Worm (Caenorhabditis elegans) whole organism, L1 larva: Measurements from ENCODE around the gene F56D6.11.

Experiments used
- C34B4.2 ChIP-seq: sonication (generic microtip); optimal IDR thresholded peaks from 2 replicates; lab custom pipeline; 2017; ENCODE audit warnings: mild to moderate bottlenecking, missing genetic modification characterization, missing compliant biosample characterization
- Y116A8C.19 ChIP-seq: sonication (generic microtip); optimal IDR thresholded peaks from 2 replicates; lab custom pipeline; 2016; ENCODE audit warnings: missing compliant biosample characterization, missing genetic modification characterization, borderline replicate concordance
- aha-1 ChIP-seq: fragments of 150-350 bp; optimal IDR thresholded peaks from 2 replicates; lab custom pipeline; 2014; ENCODE audit warnings: missing biosample characterization, missing genetic modification characterization
- alr-1 ChIP-seq: fragments of 200-800 bp; sonication (Bioruptor generic); optimal IDR thresholded peaks from 2 replicates; lab custom pipeline; 2018; ENCODE audit warnings: borderline replicate concordance, mild to moderate bottlenecking, missing genetic modification characterization, missing compliant biosample characterization
- aly-2 ChIP-seq: fragments of 150-350 bp; optimal IDR thresholded peaks from 2 replicates; lab custom pipeline; 2014; ENCODE audit warnings: missing biosample characterization, missing genetic modification characterization
- ama-1 ChIP-seq: fragments of 150-350 bp; optimal IDR thresholded peaks from 2 replicates; lab custom pipeline; 2014
- blmp-1 ChIP-seq: fragments of 150-350 bp; optimal IDR thresholded peaks from 2 replicates; lab custom pipeline; 2014; ENCODE audit warnings: missing biosample characterization, missing genetic modification characterization
- ceh-63 ChIP-seq: fragments of 200-800 bp; sonication (Bioruptor generic); optimal IDR thresholded peaks from 2 replicates; lab custom pipeline; 2018; ENCODE audit warnings: mild to moderate bottlenecking, missing genetic modification characterization, missing compliant biosample characterization
- ceh-90 ChIP-seq: sonication (generic microtip); optimal IDR thresholded peaks from 2 replicates; lab custom pipeline; 2016; ENCODE audit warnings: missing genetic modification characterization, missing compliant biosample characterization
- ces-1 ChIP-seq: fragments of 150-350 bp; optimal IDR thresholded peaks from 2 replicates; lab custom pipeline; 2014; ENCODE audit warnings: missing biosample characterization, missing genetic modification reagents, missing genetic modification characterization
- dsc-1 ChIP-seq: sonication (generic microtip); optimal IDR thresholded peaks from 2 replicates; lab custom pipeline; 2016; ENCODE audit warnings: mild to moderate bottlenecking, missing genetic modification characterization, missing compliant biosample characterization
- efl-1 ChIP-seq, 4 experiments: fragments of 150-350 bp; optimal IDR thresholded peaks in 3 of 4; peaks in 1 of 4; 1 replicate in 1 of 4; 2 replicates in 3 of 4; lab custom pipeline; 2014; ENCODE audit warnings: missing biosample characterization in 2 of 4, missing genetic modification characterization in 2 of 4, missing genetic modification reagents in 2 of 4
- efl-3 ChIP-seq: fragments of 200-800 bp; sonication (Bioruptor generic); optimal IDR thresholded peaks from 2 replicates; lab custom pipeline; 2018; ENCODE audit warnings: mild to moderate bottlenecking, missing genetic modification characterization, missing compliant biosample characterization
- egl-13 ChIP-seq: sonication (generic microtip); optimal IDR thresholded peaks from 2 replicates; lab custom pipeline; 2016; ENCODE audit warnings: missing genotype, missing genetic modification reagents, missing genetic modification characterization, missing compliant biosample characterization
- elt-2 ChIP-seq: sonication (generic microtip); optimal IDR thresholded peaks from 2 replicates; lab custom pipeline; 2016; ENCODE audit warnings: missing genetic modification characterization, mild to moderate bottlenecking, inconsistent platforms, missing compliant biosample characterization, missing genetic modification reagents
- elt-3 ChIP-seq, 6 experiments: fragments of 150-350 bp in 1 of 6; sonication (generic microtip); optimal IDR thresholded peaks; 2 replicates each; lab custom pipeline; 2017 to 2018; ENCODE audit warnings: missing biosample characterization in 6 of 6, missing genetic modification characterization in 6 of 6, inconsistent platforms in 1 of 6
- ets-5 ChIP-seq: fragments of 200-800 bp; sonication (Bioruptor generic); IDR thresholded peaks from 2 replicates; pipeline ENCODE4 v1.3.6; 2022; ENCODE audit warnings: missing genetic modification characterization, missing compliant biosample characterization
- fkh-4 ChIP-seq: sonication (generic microtip); optimal IDR thresholded peaks from 2 replicates; lab custom pipeline; 2016; ENCODE audit warnings: missing compliant biosample characterization, missing genetic modification characterization, borderline replicate concordance
- fkh-8 ChIP-seq: sonication (generic microtip); optimal IDR thresholded peaks from 2 replicates; lab custom pipeline; 2016; ENCODE audit warnings: mild to moderate bottlenecking, missing genetic modification characterization, missing compliant biosample characterization
- fos-1 ChIP-seq: fragments of 150-350 bp; optimal IDR thresholded peaks from 2 replicates; lab custom pipeline; 2014; ENCODE audit warnings: missing biosample characterization, missing genetic modification characterization
- grh-1 ChIP-seq: fragments of 200-800 bp; sonication (Bioruptor generic); IDR thresholded peaks from 2 replicates; pipeline ENCODE4 v1.3.6; 2022; ENCODE audit warnings: missing genetic modification reagents, missing genetic modification characterization, missing compliant biosample characterization
- hlh-17 ChIP-seq: fragments of 200-800 bp; sonication (Bioruptor generic); optimal IDR thresholded peaks from 2 replicates; lab custom pipeline; 2018; ENCODE audit warnings: missing genetic modification characterization, mild to moderate bottlenecking, missing compliant biosample characterization, moderate library complexity, borderline replicate concordance
- hpl-2 ChIP-seq: fragments of 150-350 bp; optimal IDR thresholded peaks from 2 replicates; lab custom pipeline; 2014; ENCODE audit warnings: missing biosample characterization, missing genetic modification reagents, missing genetic modification characterization
- lin-13 ChIP-seq: fragments of 150-350 bp; optimal IDR thresholded peaks from 2 replicates; lab custom pipeline; 2014; ENCODE audit warnings: missing biosample characterization, missing genetic modification reagents, missing genetic modification characterization
- lir-3 ChIP-seq: sonication (generic microtip); optimal IDR thresholded peaks from 2 replicates; lab custom pipeline; 2016; ENCODE audit warnings: mild to moderate bottlenecking, missing genetic modification characterization, moderate library complexity, missing compliant biosample characterization; ENCODE audit not compliant: poor library complexity
- lsy-2 ChIP-seq, 2 experiments: fragments of 150-350 bp; optimal IDR thresholded peaks; 2 replicates each; lab custom pipeline; 2014; ENCODE audit warnings: missing biosample characterization in 2 of 2, missing genetic modification characterization in 2 of 2
- nhr-20 ChIP-seq: sonication (generic microtip); optimal IDR thresholded peaks from 2 replicates; lab custom pipeline; 2016; ENCODE audit warnings: mild to moderate bottlenecking, missing genetic modification characterization, missing compliant biosample characterization
- nhr-237 ChIP-seq: fragments of 150-350 bp; optimal IDR thresholded peaks from 2 replicates; lab custom pipeline; 2014; ENCODE audit warnings: missing biosample characterization, missing genetic modification characterization
- nhr-28 ChIP-seq: fragments of 150-350 bp; optimal IDR thresholded peaks from 2 replicates; lab custom pipeline; 2014; ENCODE audit warnings: missing biosample characterization, missing genetic modification characterization
- nhr-77 ChIP-seq: fragments of 150-350 bp; optimal IDR thresholded peaks from 2 replicates; lab custom pipeline; 2014; ENCODE audit warnings: missing biosample characterization, missing genetic modification characterization
- nhr-85 ChIP-seq: sonication (generic microtip); peaks from one replicate; lab custom pipeline; 2016; ENCODE audit warnings: missing genetic modification characterization, inconsistent platforms, missing compliant biosample characterization
- nhr-90 ChIP-seq: sonication (generic microtip); optimal IDR thresholded peaks from 2 replicates; lab custom pipeline; 2016; ENCODE audit warnings: mild to moderate bottlenecking, missing genetic modification characterization, missing compliant biosample characterization; ENCODE audit not compliant: poor library complexity
- pax-3 ChIP-seq: fragments of 200-800 bp; sonication (Bioruptor generic); optimal IDR thresholded peaks from 2 replicates; lab custom pipeline; 2018; ENCODE audit warnings: mild to moderate bottlenecking, missing genetic modification characterization, moderate library complexity, missing compliant biosample characterization
- rnt-1 ChIP-seq: sonication (generic microtip); optimal IDR thresholded peaks from 2 replicates; lab custom pipeline; 2016; ENCODE audit warnings: mild to moderate bottlenecking, missing genetic modification characterization, moderate library complexity, missing compliant biosample characterization
- snu-23 ChIP-seq: sonication (generic microtip); optimal IDR thresholded peaks from 2 replicates; lab custom pipeline; 2016; ENCODE audit warnings: missing genetic modification characterization, missing compliant biosample characterization
- sox-4 ChIP-seq: sonication (generic microtip); optimal IDR thresholded peaks from 2 replicates; lab custom pipeline; 2016; ENCODE audit warnings: missing genetic modification characterization, missing compliant biosample characterization
- sptf-1 ChIP-seq: fragments of 150-350 bp; optimal IDR thresholded peaks from 2 replicates; lab custom pipeline; 2014; ENCODE audit warnings: missing biosample characterization, missing genetic modification characterization
- tbx-2 ChIP-seq: sonication (generic microtip); optimal IDR thresholded peaks from 2 replicates; lab custom pipeline; 2016; ENCODE audit warnings: missing genetic modification characterization, missing compliant biosample characterization
- unc-62 ChIP-seq: fragments of 150-350 bp; optimal IDR thresholded peaks from 2 replicates; lab custom pipeline; 2014; ENCODE audit warnings: missing biosample characterization, missing genetic modification reagents, missing genetic modification characterization
- unc-98 ChIP-seq: fragments of 200-800 bp; sonication (Bioruptor generic); IDR thresholded peaks from 2 replicates; pipeline ENCODE4 v1.3.6; 2022; ENCODE audit warnings: missing genetic modification characterization, missing compliant biosample characterization
- ztf-11 ChIP-seq, 2 experiments: sonication (generic microtip); optimal IDR thresholded peaks; 2 replicates each; lab custom pipeline; 2016 to 2017; ENCODE audit warnings: missing genetic modification characterization in 2 of 2, missing biosample characterization in 1 of 2, missing compliant biosample characterization in 1 of 2
- ztf-4 ChIP-seq: fragments of 150-350 bp; optimal IDR thresholded peaks from 2 replicates; lab custom pipeline; 2014; ENCODE audit warnings: missing biosample characterization, missing genetic modification characterization

Gene F56D6.11

ce11 chrIV:3874417-3874816 lies 31.9 kb downstream of the F56D6.11 start (continued):
- TF ChIP-seq dsc-1 (tag; lab: Kevin White, UChicago) (no peak), sox-4 (tag; lab: Kevin White, UChicago) (no peak), nhr-20 (tag; lab: Kevin White, UChicago) (peak; percentile 41), aly-2 (tag; lab: Kevin White, UChicago) (peak; percentile 49), fkh-4 (tag; lab: Kevin White, UChicago) (no peak), grh-1 (GFP tag; lab: Robert Waterston, UW) (no peak), ama-1 (lab: Kevin White, UChicago) (peak; percentile 68), ztf-11 (tag; optimal IDR thresholded peaks at IDR 0.05; lab: Kevin White, UChicago) (no peak), ceh-90 (tag; lab: Kevin White, UChicago) (no peak), elt-2 (tag; lab: Kevin White, UChicago) (no peak), lin-13 (GFP tag; lab: Kevin White, UChicago) (no peak), hpl-2 (GFP tag; lab: Kevin White, UChicago) (no peak), lsy-2 (tag; optimal IDR thresholded peaks at IDR 0.05; lab: Kevin White, UChicago) (peak in 1 of 2 experiments; percentile 39), rnt-1 (tag; lab: Kevin White, UChicago) (peak; percentile 14), egl-13 (tag; lab: Kevin White, UChicago) (no peak), nhr-237 (tag; lab: Kevin White, UChicago) (no peak), nhr-28 (tag; lab: Kevin White, UChicago) (no peak), sptf-1 (no peak), efl-3 (GFP tag; lab: Kevin White, UChicago) (no peak), aha-1 (no peak), efl-1 (optimal IDR thresholded peaks at IDR 0.05; lab: Kevin White, UChicago) (peak; percentile 34 to 46), efl-1 (GFP tag; optimal IDR thresholded peaks at IDR 0.05 in 1 of 2; lab: Kevin White, UChicago) (peak in 1 of 2 experiments; percentile 17), snu-23 (peak; percentile 47), elt-3 (tag; optimal IDR thresholded peaks at IDR 0.05; lab: Kevin White, UChicago) (peak in 2 of 6 experiments; percentile 0 to 10), tbx-2 (tag; lab: Kevin White, UChicago) (no peak), unc-98 (GFP tag; lab: Robert Waterston, UW) (no peak), fos-1 (tag; lab: Kevin White, UChicago) (no peak), hlh-17 (GFP tag; lab: Kevin White, UChicago) (no peak), nhr-90 (tag; lab: Kevin White, UChicago) (peak; percentile 8), nhr-77 (tag; lab: Kevin White, UChicago) (no peak), blmp-1 (tag; lab: Kevin White, UChicago) (peak; percentile 31), alr-1 (tag; lab: Kevin White, UChicago) (no peak), ceh-63 (no peak), lir-3 (tag; lab: Kevin White, UChicago) (no peak), ets-5 (GFP tag; lab: Robert Waterston, UW) (no peak), fkh-8 (peak; percentile 60), unc-62 (GFP tag; lab: Kevin White, UChicago) (no peak), C34B4.2 (tag; lab: Kevin White, UChicago) (no peak), ces-1 (GFP tag; lab: Kevin White, UChicago) (no peak), pax-3 (tag; lab: Kevin White, UChicago) (no peak), nhr-85 (peak; percentile 56), Y116A8C.19 (tag; lab: Kevin White, UChicago) (no peak)

DNA sequence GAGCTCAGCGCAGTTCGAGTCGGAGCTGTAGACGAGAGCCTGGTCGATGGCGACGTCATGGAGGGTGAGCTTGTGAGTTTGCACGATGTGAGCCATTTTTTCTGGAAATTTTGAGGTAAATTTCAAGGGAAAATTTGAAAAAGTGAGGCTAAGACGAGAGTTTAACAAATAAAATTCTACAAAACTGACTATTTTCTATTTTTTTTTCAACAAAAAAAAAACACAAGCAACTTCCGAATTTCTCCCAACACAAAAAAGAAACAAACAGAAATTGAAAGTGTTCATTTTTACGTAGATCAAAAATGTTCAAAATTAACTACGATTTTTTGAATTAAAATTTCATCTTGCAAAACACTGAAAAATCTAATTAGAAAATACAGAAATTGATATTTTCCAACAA lies 32.6 kb downstream of the F56D6.11 start, which contains the start of gene F37C4.5:
Gene F37C4.5, minus strand, starts transcription at position 101 of the 400 bp plus-strand sequence.
- TF ChIP-seq ztf-4 (tag; lab: Kevin White, UChicago): no peak
- TF ChIP-seq, all 84 proteins: peak for 0
